Worm (Caenorhabditis elegans) whole organism, L3 larva: ENCODE measurements around the gene ttr-49.

Experiments
- aly-2 ChIP-seq: fragments of 150-350 bp; optimal IDR thresholded peaks from 2 replicates; lab custom pipeline; 2014; ENCODE audit warnings: missing biosample characterization, missing genetic modification characterization
- ama-1 ChIP-seq: fragments of 150-350 bp; optimal IDR thresholded peaks from 2 replicates; lab custom pipeline; 2018
- fos-1 ChIP-seq: fragments of 150-350 bp; optimal IDR thresholded peaks from 2 replicates; lab custom pipeline; 2014; ENCODE audit warnings: missing biosample characterization, missing genetic modification characterization
- skn-1 ChIP-seq: fragments of 150-350 bp; optimal IDR thresholded peaks from 2 replicates; lab custom pipeline; 2014; ENCODE audit warnings: missing biosample characterization, missing genetic modification characterization
- unc-39 ChIP-seq: sonication (generic microtip); optimal IDR thresholded peaks from 4 replicates; lab custom pipeline; 2017; ENCODE audit warnings: missing biosample characterization, missing genetic modification characterization

ce11 chrV:9332611-9333315 is 23.6 kb downstream of the ttr-49 start:
- TF ChIP-seq ama-1 (lab: Kevin White, UChicago), result no peak
- no peak for TF ChIP-seq unc-39 (tag; lab: Kevin White, UChicago)
- TF ChIP-seq fos-1 (tag; lab: Kevin White, UChicago), result no peak
- TF ChIP-seq aly-2, result no peak
- TF ChIP-seq skn-1 (tag; lab: Kevin White, UChicago), result no peak
